Fruit fly (Drosophila melanogaster) whole organism, prepupa: ENCODE measurements around the gene hng2.

Experiments
- CG10669 ChIP-seq: fragments of 200-800 bp; sonication (Bioruptor generic); optimal IDR thresholded peaks from 3 replicates; lab custom pipeline; 2018; ENCODE audit warnings: missing biosample characterization, mild to moderate bottlenecking, missing genetic modification characterization, moderate library complexity
- CG31627 ChIP-seq: fragments of 200-800 bp; sonication (Bioruptor generic); optimal IDR thresholded peaks from 3 replicates; lab custom pipeline; 2016; ENCODE audit warnings: missing biosample characterization, missing genetic modification characterization
- CG3919 ChIP-seq: fragments of 200-800 bp; sonication (Bioruptor generic); optimal IDR thresholded peaks from 3 replicates; lab custom pipeline; 2016; ENCODE audit warnings: missing biosample characterization, missing genetic modification characterization
- CG6792 ChIP-seq: fragments of 200-800 bp; sonication (Bioruptor generic); optimal IDR thresholded peaks from 3 replicates; lab custom pipeline; 2016; ENCODE audit warnings: missing biosample characterization, missing genetic modification characterization
- CG9139 ChIP-seq: fragments of 200-800 bp; sonication (Bioruptor generic); optimal IDR thresholded peaks from 3 replicates; lab custom pipeline; 2017; ENCODE audit warnings: missing biosample characterization, mild to moderate bottlenecking, missing genetic modification characterization
- Sox15 ChIP-seq: fragments of 200-800 bp; sonication (Bioruptor generic); optimal IDR thresholded peaks from 3 replicates; lab custom pipeline; 2016; ENCODE audit warnings: missing biosample characterization, missing genetic modification characterization
- fd59A ChIP-seq: fragments of 200-800 bp; sonication (Bioruptor generic); optimal IDR thresholded peaks from 2 replicates; lab custom pipeline; 2017; ENCODE audit warnings: missing biosample characterization, mild to moderate bottlenecking, missing genetic modification characterization, missing genetic modification reagents
- fkh ChIP-seq: fragments of 200-800 bp; sonication (Bioruptor generic); optimal IDR thresholded peaks from 3 replicates; lab custom pipeline; 2017; ENCODE audit warnings: missing biosample characterization, mild to moderate bottlenecking, missing genetic modification characterization, moderate library complexity
- ss ChIP-seq, 2 experiments: fragments of 200-800 bp; sonication (Bioruptor generic); optimal IDR thresholded peaks; 2 replicates in 1 of 2; 3 replicates in 1 of 2; lab custom pipeline; 2017 to 2018; ENCODE audit warnings: mild to moderate bottlenecking in 2 of 2, missing biosample characterization in 2 of 2, missing genetic modification characterization in 2 of 2, moderate library complexity in 1 of 2
- vri ChIP-seq: fragments of 200-800 bp; sonication (Bioruptor generic); optimal IDR thresholded peaks from 3 replicates; lab custom pipeline; 2016; ENCODE audit warnings: missing biosample characterization, mild to moderate bottlenecking, missing genetic modification characterization

DNA sequence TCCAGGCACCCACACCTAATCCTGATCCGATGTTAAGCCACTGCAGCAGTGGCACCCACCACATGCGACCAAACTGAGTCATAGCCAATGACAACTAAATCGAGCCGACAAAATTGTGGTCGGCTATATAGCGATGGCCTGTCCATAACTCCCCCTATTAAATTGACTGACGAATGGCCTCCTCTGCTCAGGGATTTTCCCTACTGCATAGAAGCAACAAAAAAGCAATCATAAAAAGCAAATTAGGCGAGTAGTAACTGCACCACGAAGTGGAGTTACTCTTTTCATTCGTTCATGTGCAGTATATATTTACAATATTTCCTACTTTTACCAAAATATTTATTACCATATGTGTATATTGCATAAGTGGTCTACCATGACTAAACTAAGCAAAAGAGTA lies 33.5 kb upstream of the hng2 start, which contains the start of gene CG13318:
- TF ChIP-seq CG6792 (GFP tag; lab: Kevin White, UChicago) (no peak), CG3919 (GFP tag; lab: Kevin White, UChicago) (no peak), Sox15 (GFP tag; lab: Kevin White, UChicago) (no peak), CG31627 (GFP tag; lab: Kevin White, UChicago) (no peak), fd59A (no peak), fkh (no peak), vri (GFP tag; lab: Kevin White, UChicago) (no peak), CG9139 (GFP tag; lab: Kevin White, UChicago) (no peak), CG10669 (no peak), ss (GFP tag; optimal IDR thresholded peaks at IDR 0.05; lab: Kevin White, UChicago) (no peak)
